Worm (Caenorhabditis elegans): ENCODE results near the gene F36A4.5.

Gene F36A4.5

ce11 chrIV:4299994-4300393 is 34.7 kb downstream of the F36A4.5 start:
- TF ChIP-seq hlh-11 (tag; optimal IDR thresholded peaks at IDR 0.05) (peak; percentile 67), set-16 (GFP tag; IDR thresholded peaks at IDR 0.05) (peak; percentile 34; the same call in 1 of the 2 replicates), T26A8.4 (GFP tag; IDR thresholded peaks at IDR 0.05) (peak; percentile 64), lin-13 (GFP tag; optimal IDR thresholded peaks at IDR 0.05) (no peak), aha-1 (tag) (peak; percentile 79), ceh-62 (tag; optimal IDR thresholded peaks at IDR 0.05) (no peak), duxl-1 (tag; optimal IDR thresholded peaks at IDR 0.05; ENCODE audit: poor library complexity) (no peak), jun-1 (tag; optimal IDR thresholded peaks at IDR 0.05) (no peak), daf-12 (tag; optimal IDR thresholded peaks at IDR 0.05) (no peak), saeg-2 (GFP tag; IDR thresholded peaks at IDR 0.05) (no peak), zfp-2 (tag; optimal IDR thresholded peaks at IDR 0.05) (no peak), mxl-3 (GFP tag; optimal IDR thresholded peaks at IDR 0.05) (peak; percentile 30), F37D6.2 (tag; optimal IDR thresholded peaks at IDR 0.05) (no peak), lin-39 (tag; optimal IDR thresholded peaks at IDR 0.05) (no peak), daf-19 (GFP tag; conservative IDR thresholded peaks at IDR 0.05) (no peak), mes-2 (tag; optimal IDR thresholded peaks at IDR 0.05; ENCODE audit: poor library complexity, severe bottlenecking) (no peak), ama-1 (optimal IDR thresholded peaks at IDR 0.05) (no peak), nhr-48 (tag; optimal IDR thresholded peaks at IDR 0.05) (peak; percentile 51), fkh-10 (GFP tag; optimal IDR thresholded peaks at IDR 0.05) (no peak)

- TF ChIP-seq dmd-9 (GFP tag; IDR thresholded peaks at IDR 0.05) (0 out of 2 replicates have a peak, but pooled peaks have one; percentile 32), nhr-237 (tag; optimal IDR thresholded peaks at IDR 0.05) (no peak), Y5F2A.4 (GFP tag; optimal IDR thresholded peaks at IDR 0.05) (no peak), mxl-2 (GFP tag; conservative IDR thresholded peaks at IDR 0.05) (no peak), nhr-10 (tag; optimal IDR thresholded peaks at IDR 0.05) (no peak), aly-2 (tag; optimal IDR thresholded peaks at IDR 0.05) (no peak), set-16 (GFP tag; IDR thresholded peaks at IDR 0.05) (peak; percentile 86), saeg-2 (GFP tag; IDR thresholded peaks at IDR 0.05) (no peak), F37D6.2 (tag; optimal IDR thresholded peaks at IDR 0.05) (no peak), T26A8.4 (GFP tag; IDR thresholded peaks at IDR 0.05) (no peak), jun-1 (tag; optimal IDR thresholded peaks at IDR 0.05) (no peak), spr-3 (GFP tag; optimal IDR thresholded peaks at IDR 0.05) (no peak), egl-43 (GFP tag; IDR thresholded peaks at IDR 0.05) (peak; percentile 55; the same call in 1 of the 2 replicates), dve-1 (tag; optimal IDR thresholded peaks at IDR 0.05; ENCODE audit: insufficient read depth) (no peak), zip-11 (GFP tag; IDR thresholded peaks at IDR 0.05) (no peak), F49E8.2 (tag; optimal IDR thresholded peaks at IDR 0.05; ENCODE audit: borderline replicate concordance) (no peak)
Measured at ce11 chrIV:4301202-4301601, 35.9 kb downstream of the F36A4.5 start, which contains the start of gene lgc-22. lgc-22 (plus strand) TSS chrIV:4301306.

ce11 chrIV:4306317-4306716 is 41.0 kb downstream of the F36A4.5 start:
- TF ChIP-seq nhr-237 (tag; optimal IDR thresholded peaks at IDR 0.05) (no peak), spr-3 (GFP tag; optimal IDR thresholded peaks at IDR 0.05) (no peak), unc-62 (GFP tag; optimal IDR thresholded peaks at IDR 0.05 in 1 of 2) (peak in 1 of 2 experiments; percentile 94), unc-62 (tag; optimal IDR thresholded peaks at IDR 0.05) (no peak)

- no peak for TF ChIP-seq spr-1 (tag; optimal IDR thresholded peaks at IDR 0.05)
- no peak for TF ChIP-seq aha-1 (tag)
- TF ChIP-seq vab-7 (GFP tag; IDR thresholded peaks at IDR 0.05): no peak
- TF ChIP-seq ces-1 (GFP tag; optimal IDR thresholded peaks at IDR 0.05): no peak
- no peak for TF ChIP-seq nhr-28 (tag; optimal IDR thresholded peaks at IDR 0.05)
- TF ChIP-seq cey-2 (tag; optimal IDR thresholded peaks at IDR 0.05; ENCODE audit: borderline replicate concordance, insufficient read depth): no peak
- no peak for TF ChIP-seq fkh-10 (GFP tag; optimal IDR thresholded peaks at IDR 0.05)
- TF ChIP-seq gei-8 (GFP tag; optimal IDR thresholded peaks at IDR 0.05): no peak
- TF ChIP-seq pha-4 (GFP tag; IDR thresholded peaks at IDR 0.05): no peak
- no peak for TF ChIP-seq pha-4 (tag; optimal IDR thresholded peaks at IDR 0.05)
- no peak for TF ChIP-seq unc-62 (GFP tag; optimal IDR thresholded peaks at IDR 0.05 in 1 of 2)
- TF ChIP-seq unc-62 (tag; optimal IDR thresholded peaks at IDR 0.05): no peak
- no peak for TF ChIP-seq lir-3 (tag; optimal IDR thresholded peaks at IDR 0.05)
- TF ChIP-seq spr-3 (GFP tag; optimal IDR thresholded peaks at IDR 0.05): no peak
Measured at ce11 chrIV:4307227-4307946, 42.1 kb downstream of the F36A4.5 start, which contains the start of gene set-9. set-9 (plus strand) TSS chrIV:4307896.
